1 worm cellular context compared by ENCODE assay signal in the genomic region with DNA sequence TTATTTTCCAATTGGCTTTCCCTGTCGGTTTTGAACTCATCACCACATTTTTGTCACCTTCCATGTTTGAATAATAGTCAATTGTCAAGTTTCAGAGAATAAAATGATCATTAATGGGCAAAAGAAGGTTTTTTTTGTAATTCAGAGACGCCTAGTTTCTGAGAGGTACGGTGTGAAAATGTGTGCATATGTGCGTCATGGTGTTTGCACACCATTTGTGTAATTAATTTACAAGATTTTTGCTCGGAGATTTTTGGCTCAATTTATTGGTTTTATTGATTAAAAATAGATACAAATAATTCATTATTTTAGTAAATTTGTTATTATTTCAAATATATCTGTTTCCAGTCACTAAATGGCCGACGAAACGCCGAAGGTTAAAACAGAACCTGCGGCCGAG.
TF ChIP-seq lines count a peak whose summit lies in the region.

A gene (minus strand): TSS at position 184 of the 400 bp plus-strand sequence.
A gene (plus strand): TSS at position 347 of the 400 bp plus-strand sequence.

TF ChIP-seq in whole organism, L1 larva, 84 proteins besides CTCF, POLR2A, EP300 and RAD21 (continued from another document):
- TF ChIP-seq fkh-4 (tag; optimal IDR thresholded peaks at IDR 0.05; lab: Kevin White, UChicago; ENCODE audit: borderline replicate concordance) (no peak), zag-1 (tag; optimal IDR thresholded peaks at IDR 0.05; lab: Kevin White, UChicago) (no peak), sptf-1 (tag; optimal IDR thresholded peaks at IDR 0.05; lab: Kevin White, UChicago) (no peak), sox-4 (tag; optimal IDR thresholded peaks at IDR 0.05; lab: Kevin White, UChicago) (no peak), elt-3 (tag; optimal IDR thresholded peaks at IDR 0.05; lab: Kevin White, UChicago) (no peak), egl-13 (tag; optimal IDR thresholded peaks at IDR 0.05; lab: Kevin White, UChicago) (no peak), hpl-2 (GFP tag; optimal IDR thresholded peaks at IDR 0.05; lab: Kevin White, UChicago) (no peak)
